Fruit fly (Drosophila melanogaster) whole organism: ENCODE data around the gene Or9a.

ENCODE experiments used
- CG8478 ChIP-seq: fragments of >200 bp; optimal IDR thresholded peaks from 2 replicates; lab custom pipeline; 2018; ENCODE audit warnings: inconsistent platforms
- pan ChIP-seq: fragments of >200 bp; optimal IDR thresholded peaks from 2 replicates; lab custom pipeline; 2017
- psq ChIP-seq: fragments of >200 bp; optimal IDR thresholded peaks from 2 replicates; lab custom pipeline; 2017
- usp ChIP-seq: fragments of >200 bp; optimal IDR thresholded peaks from 2 replicates; lab custom pipeline; 2017; ENCODE audit warnings: missing biosample characterization, missing genetic modification characterization, mixed read lengths

dm6 chrX:10474625-10475024 is 15.1 kb upstream of the Or9a start, which contains the start of gene nocte:
- no peak for TF ChIP-seq CG8478 (lab: Kevin White, UChicago)
- TF ChIP-seq pan (lab: Kevin White, UChicago), result no peak
- TF ChIP-seq psq, result no peak
- TF ChIP-seq usp (GFP tag; lab: Kevin White, UChicago), result no peak
